Worm (Caenorhabditis elegans) whole organism, L3 larva: ENCODE data around the gene mihp-2.

Experiments used
- ama-1 ChIP-seq: fragments of 150-350 bp; optimal IDR thresholded peaks from 2 replicates; lab custom pipeline; 2018
- ceh-82 ChIP-seq: fragments of 150-350 bp; optimal IDR thresholded peaks from 2 replicates; lab custom pipeline; 2014; ENCODE audit warnings: missing biosample characterization, missing genetic modification characterization
- ceh-9 ChIP-seq: sonication (generic microtip); optimal IDR thresholded peaks from 2 replicates; lab custom pipeline; 2018; ENCODE audit warnings: missing biosample characterization, missing genetic modification characterization
- egl-27 ChIP-seq: sonication (generic microtip); optimal IDR thresholded peaks from 4 replicates; lab custom pipeline; 2017; ENCODE audit warnings: missing biosample characterization, missing genetic modification reagents, missing genetic modification characterization
- hmg-11 ChIP-seq: sonication (generic microtip); optimal IDR thresholded peaks from 2 replicates; lab custom pipeline; 2016; ENCODE audit warnings: missing genetic modification characterization, missing compliant biosample characterization
- lin-15B ChIP-seq: fragments of 150-350 bp; optimal IDR thresholded peaks from 2 replicates; lab custom pipeline; 2014; ENCODE audit warnings: missing biosample characterization, missing genetic modification characterization
- lin-39 ChIP-seq: fragments of 150-350 bp; optimal IDR thresholded peaks from 2 replicates; lab custom pipeline; 2018; ENCODE audit warnings: missing biosample characterization, missing genetic modification reagents, missing genetic modification characterization
- mdl-1 ChIP-seq: fragments of 150-350 bp; optimal IDR thresholded peaks from 2 replicates; lab custom pipeline; 2014; ENCODE audit warnings: missing biosample characterization, missing genetic modification characterization
- nfya-1 ChIP-seq: sonication (generic microtip); optimal IDR thresholded peaks from 2 replicates; lab custom pipeline; 2017; ENCODE audit warnings: missing genetic modification characterization, mild to moderate bottlenecking, missing compliant biosample characterization, antibody characterized with exemption, moderate library complexity; ENCODE audit not compliant: insufficient read depth
- nhr-12 ChIP-seq: fragments of 150-350 bp; optimal IDR thresholded peaks from 2 replicates; lab custom pipeline; 2014; ENCODE audit warnings: missing biosample characterization, missing genetic modification characterization
- nhr-237 ChIP-seq: fragments of 150-350 bp; optimal IDR thresholded peaks from 2 replicates; lab custom pipeline; 2014; ENCODE audit warnings: missing biosample characterization, missing genetic modification characterization
- snpc-4 ChIP-seq: fragments of 150-350 bp; optimal IDR thresholded peaks from 2 replicates; lab custom pipeline; 2014; ENCODE audit warnings: missing biosample characterization, missing genetic modification characterization
- tbx-2 ChIP-seq: sonication (generic microtip); optimal IDR thresholded peaks from 2 replicates; lab custom pipeline; 2016; ENCODE audit warnings: mild to moderate bottlenecking, missing genetic modification characterization, missing compliant biosample characterization
- unc-62 ChIP-seq: fragments of 150-350 bp; sonication (generic microtip); optimal IDR thresholded peaks from 4 replicates; lab custom pipeline; 2014; ENCODE audit warnings: missing biosample characterization, missing genetic modification reagents, missing genetic modification characterization

DNA sequence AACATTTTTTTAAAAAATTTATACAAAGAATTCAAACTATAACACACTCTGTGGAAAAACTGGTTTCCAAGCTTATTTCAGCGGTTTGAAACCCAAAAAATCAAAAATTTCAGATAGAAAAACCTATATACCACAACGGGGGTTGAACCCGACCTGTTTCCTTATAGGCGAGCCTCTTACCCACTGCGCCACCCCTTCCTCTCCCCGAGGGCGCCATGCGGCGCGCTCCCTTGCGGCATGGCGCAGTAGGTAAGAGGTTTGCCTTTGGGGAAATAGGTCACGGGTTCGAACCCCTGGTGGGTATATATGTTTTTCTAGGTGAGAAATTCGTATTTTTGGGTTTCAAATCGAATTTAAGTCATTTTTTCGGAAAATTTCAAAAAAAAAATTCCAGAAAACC, 9.5 kb downstream of the mihp-2 start:
- TF ChIP-seq nhr-12 (tag; lab: Kevin White, UChicago), result no peak
- no peak for TF ChIP-seq snpc-4 (tag; lab: Kevin White, UChicago)
- no peak for TF ChIP-seq nfya-1 (tag; lab: Kevin White, UChicago)
- no peak for TF ChIP-seq ceh-9 (tag; lab: Kevin White, UChicago)
- TF ChIP-seq nhr-237 (tag; lab: Kevin White, UChicago), result no peak
- TF ChIP-seq tbx-2, result no peak
- no peak for TF ChIP-seq hmg-11
- no peak for TF ChIP-seq mdl-1 (tag; lab: Kevin White, UChicago)
- no peak for TF ChIP-seq lin-39
- TF ChIP-seq lin-15B, result no peak
- TF ChIP-seq ama-1, result no peak
- TF ChIP-seq ceh-82 (tag; lab: Kevin White, UChicago), result no peak
- no peak for TF ChIP-seq egl-27 (tag; lab: Kevin White, UChicago)
- TF ChIP-seq unc-62 (GFP tag; lab: Kevin White, UChicago), result no peak
